Worm (Caenorhabditis elegans): ENCODE results near the gene srg-7.

The srg-7 gene

DNA sequence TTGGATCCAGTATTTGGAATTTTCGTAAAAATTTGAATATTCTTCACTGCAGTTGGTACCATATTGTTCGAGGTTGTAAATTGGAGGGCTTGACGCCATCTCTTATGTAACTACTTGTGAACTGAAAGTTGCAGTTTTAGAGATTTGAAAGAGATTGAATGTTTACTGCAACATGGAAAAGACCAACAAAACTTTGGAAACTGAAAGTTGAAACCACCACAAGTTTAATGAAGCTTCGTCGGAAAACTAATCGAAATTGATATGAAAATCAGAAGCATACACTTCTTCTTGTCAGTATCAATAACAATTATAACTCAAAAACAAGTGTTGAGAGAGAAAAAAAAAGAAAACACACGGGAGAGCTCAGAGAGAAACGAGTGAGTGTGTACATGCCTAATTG is at the start of gene srg-7:
Gene srg-7, minus strand, starts transcription at position 101 of the 400 bp plus-strand sequence.
- TF ChIP-seq sea-1 (GFP tag; conservative IDR thresholded peaks at IDR 0.05) (no peak), tra-4 (tag; optimal IDR thresholded peaks at IDR 0.05) (no peak), tbx-37 (GFP tag; conservative IDR thresholded peaks at IDR 0.05) (no peak), scrt-1 (GFP tag; IDR thresholded peaks at IDR 0.05) (no peak), tbx-11 (GFP tag; IDR thresholded peaks at IDR 0.05) (no peak), F13C5.2 (tag; optimal IDR thresholded peaks at IDR 0.05) (no peak)

DNA sequence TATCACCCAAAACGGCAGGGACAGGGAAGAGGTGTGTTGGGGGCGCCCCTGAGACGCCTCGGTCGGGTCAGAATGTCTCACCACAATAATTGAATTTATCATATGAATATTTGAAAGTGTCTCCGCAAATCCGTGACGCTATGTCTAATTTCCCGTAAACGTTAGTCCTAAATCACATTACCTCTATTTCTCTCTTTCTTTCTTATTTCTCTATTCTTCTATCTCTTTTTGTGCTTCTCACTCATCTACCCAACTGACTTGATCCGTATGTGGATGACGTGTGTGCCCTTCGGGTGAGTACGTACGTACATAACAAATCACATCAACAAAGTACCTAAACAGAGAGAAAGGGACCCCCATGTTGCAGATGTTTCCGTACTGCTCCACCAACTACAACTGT is 49.4 kb upstream of the srg-7 start:
- TF ChIP-seq tra-4 (tag; optimal IDR thresholded peaks at IDR 0.05) (no peak), tbx-37 (GFP tag; conservative IDR thresholded peaks at IDR 0.05) (no peak), ama-1 (optimal IDR thresholded peaks at IDR 0.05) (no peak), ceh-13 (GFP tag; optimal IDR thresholded peaks at IDR 0.05) (no peak), hmg-4 (GFP tag; optimal IDR thresholded peaks at IDR 0.05) (no peak), ceh-36 (tag; optimal IDR thresholded peaks at IDR 0.05) (no peak), ets-7 (tag; optimal IDR thresholded peaks at IDR 0.05) (no peak), hnd-1 (tag; optimal IDR thresholded peaks at IDR 0.05) (no peak), tbx-11 (GFP tag; IDR thresholded peaks at IDR 0.05) (no peak), sea-1 (GFP tag; conservative IDR thresholded peaks at IDR 0.05) (no peak), aly-1 (tag; optimal IDR thresholded peaks at IDR 0.05) (no peak), flt-1 (GFP tag; IDR thresholded peaks at IDR 0.05) (no peak), scrt-1 (GFP tag; IDR thresholded peaks at IDR 0.05) (no peak), B0310.2 (tag; optimal IDR thresholded peaks at IDR 0.05) (no peak)

DNA sequence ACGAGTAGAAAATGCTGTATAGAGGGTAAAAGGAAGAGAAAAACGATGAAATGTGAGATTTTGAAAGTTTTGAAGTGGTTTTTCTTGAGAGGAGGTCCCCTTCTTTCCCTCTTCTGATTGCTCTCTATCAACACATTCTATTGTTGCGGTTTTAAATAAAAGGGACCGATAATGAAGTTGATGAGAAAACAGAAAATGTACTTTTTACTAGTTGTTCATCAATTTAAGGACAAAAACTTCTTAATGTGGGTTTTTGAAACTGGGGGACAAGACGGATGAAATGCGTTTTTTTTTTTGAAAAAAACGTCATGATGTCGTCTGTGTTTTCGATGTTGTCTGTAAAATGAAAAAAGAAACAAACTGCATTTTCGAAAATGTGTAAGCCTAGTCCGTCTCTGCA is 48.8 kb upstream of the srg-7 start:
- TF ChIP-seq tbx-37 (GFP tag; conservative IDR thresholded peaks at IDR 0.05) (no peak), tra-4 (tag; optimal IDR thresholded peaks at IDR 0.05) (no peak), aly-1 (tag; optimal IDR thresholded peaks at IDR 0.05) (no peak), B0310.2 (tag; optimal IDR thresholded peaks at IDR 0.05) (no peak), hnd-1 (tag; optimal IDR thresholded peaks at IDR 0.05) (no peak), sea-1 (GFP tag; conservative IDR thresholded peaks at IDR 0.05) (no peak), ceh-13 (GFP tag; optimal IDR thresholded peaks at IDR 0.05) (no peak), ama-1 (optimal IDR thresholded peaks at IDR 0.05) (no peak), F13C5.2 (tag; optimal IDR thresholded peaks at IDR 0.05) (no peak), pes-1 (GFP tag; IDR thresholded peaks at IDR 0.05) (no peak), tbx-11 (GFP tag; IDR thresholded peaks at IDR 0.05) (no peak)

DNA sequence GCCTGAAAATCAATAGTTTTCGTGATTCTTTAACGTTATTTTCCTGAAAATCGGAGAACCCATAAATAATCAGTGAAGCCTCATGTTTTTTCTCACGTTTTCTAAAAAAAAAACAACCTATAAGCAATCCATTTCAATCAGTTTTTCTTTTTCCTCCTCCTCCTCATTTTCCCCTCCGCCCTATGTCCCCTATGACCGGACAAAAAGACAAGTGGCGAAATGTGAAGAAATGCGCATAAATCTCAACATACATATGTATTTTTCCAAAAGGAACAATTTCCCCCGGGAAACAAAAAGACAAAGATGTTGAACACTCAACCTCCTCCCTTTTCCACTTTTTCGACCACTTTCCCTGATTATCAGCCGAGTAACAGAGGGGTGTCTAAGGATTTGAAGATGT is 47.6 kb upstream of the srg-7 start:
- no peak for TF ChIP-seq sea-1 (GFP tag; conservative IDR thresholded peaks at IDR 0.05)
- TF ChIP-seq tbx-37 (GFP tag; conservative IDR thresholded peaks at IDR 0.05): no peak
- no peak for TF ChIP-seq ets-7 (tag; optimal IDR thresholded peaks at IDR 0.05)
- TF ChIP-seq F13C5.2 (tag; optimal IDR thresholded peaks at IDR 0.05): no peak
- TF ChIP-seq tra-4 (tag; optimal IDR thresholded peaks at IDR 0.05): no peak
- no peak for TF ChIP-seq ceh-36 (tag; optimal IDR thresholded peaks at IDR 0.05)
- no peak for TF ChIP-seq tbx-11 (GFP tag; IDR thresholded peaks at IDR 0.05)
- no peak for TF ChIP-seq aly-1 (tag; optimal IDR thresholded peaks at IDR 0.05)
- TF ChIP-seq ama-1 (optimal IDR thresholded peaks at IDR 0.05): no peak
- TF ChIP-seq hnd-1 (tag; optimal IDR thresholded peaks at IDR 0.05): no peak
- TF ChIP-seq hmbx-1 (tag; optimal IDR thresholded peaks at IDR 0.05): no peak
- no peak for TF ChIP-seq hmg-4 (GFP tag; optimal IDR thresholded peaks at IDR 0.05)
- TF ChIP-seq scrt-1 (GFP tag; IDR thresholded peaks at IDR 0.05): no peak
- TF ChIP-seq pes-1 (GFP tag; IDR thresholded peaks at IDR 0.05): no peak
- TF ChIP-seq flt-1 (GFP tag; IDR thresholded peaks at IDR 0.05): no peak
- no peak for TF ChIP-seq B0310.2 (tag; optimal IDR thresholded peaks at IDR 0.05)
- TF ChIP-seq ceh-13 (GFP tag; optimal IDR thresholded peaks at IDR 0.05): no peak

DNA sequence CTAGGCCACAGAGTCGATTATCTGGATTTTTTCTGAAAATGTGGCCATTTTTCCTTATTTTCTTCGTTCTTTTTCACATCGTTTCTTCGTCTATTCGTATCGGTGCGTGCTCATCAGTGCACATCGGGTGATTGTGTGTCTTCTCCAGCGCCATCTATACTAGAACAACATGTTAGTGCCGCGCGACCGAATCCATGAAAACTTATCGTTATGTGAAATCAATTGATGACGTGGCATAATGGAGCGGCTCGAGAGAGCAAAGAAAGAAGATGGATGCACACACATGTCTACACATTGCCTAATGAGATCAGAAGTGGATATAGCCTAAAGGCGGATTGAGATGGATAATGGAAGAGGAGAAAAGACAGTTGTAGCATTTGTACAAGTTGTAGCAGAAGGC is 44.3 kb upstream of the srg-7 start:
- TF ChIP-seq scrt-1 (GFP tag; IDR thresholded peaks at IDR 0.05): no peak
- TF ChIP-seq pes-1 (GFP tag; IDR thresholded peaks at IDR 0.05): no peak
- TF ChIP-seq tbx-11 (GFP tag; IDR thresholded peaks at IDR 0.05): no peak
- no peak for TF ChIP-seq ceh-36 (tag; optimal IDR thresholded peaks at IDR 0.05)
- TF ChIP-seq hmbx-1 (tag; optimal IDR thresholded peaks at IDR 0.05): no peak
- TF ChIP-seq aly-1 (tag; optimal IDR thresholded peaks at IDR 0.05): no peak
- TF ChIP-seq ceh-13 (GFP tag; optimal IDR thresholded peaks at IDR 0.05): no peak
- no peak for TF ChIP-seq F13C5.2 (tag; optimal IDR thresholded peaks at IDR 0.05)
- TF ChIP-seq ets-7 (tag; optimal IDR thresholded peaks at IDR 0.05): no peak
- TF ChIP-seq hmg-4 (GFP tag; optimal IDR thresholded peaks at IDR 0.05): no peak
- no peak for TF ChIP-seq ama-1 (optimal IDR thresholded peaks at IDR 0.05)
- TF ChIP-seq tra-4 (tag; optimal IDR thresholded peaks at IDR 0.05): no peak
- TF ChIP-seq hnd-1 (tag; optimal IDR thresholded peaks at IDR 0.05): no peak

DNA sequence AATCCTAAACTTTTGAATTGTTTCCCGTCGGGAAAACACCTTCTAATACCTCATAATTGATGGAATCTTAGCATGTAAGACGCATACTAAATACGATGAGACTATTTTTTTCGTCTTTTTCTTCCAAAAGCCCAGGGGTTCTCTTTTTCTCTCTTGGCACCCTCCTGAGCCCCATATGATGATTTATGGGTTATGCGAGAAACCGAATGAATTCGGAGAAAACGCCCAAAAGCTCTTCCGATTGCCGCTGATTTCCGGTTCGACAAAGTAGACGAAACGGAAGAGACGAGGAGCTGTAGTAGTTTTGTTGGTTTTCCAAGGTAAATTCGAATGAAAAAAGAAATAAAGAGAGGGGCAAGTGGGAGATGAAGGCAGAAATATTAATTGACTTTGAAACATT is 43.5 kb upstream of the srg-7 start:
- TF ChIP-seq B0310.2 (tag; optimal IDR thresholded peaks at IDR 0.05): no peak
- no peak for TF ChIP-seq sea-1 (GFP tag; conservative IDR thresholded peaks at IDR 0.05)
- TF ChIP-seq aly-1 (tag; optimal IDR thresholded peaks at IDR 0.05): no peak

DNA sequence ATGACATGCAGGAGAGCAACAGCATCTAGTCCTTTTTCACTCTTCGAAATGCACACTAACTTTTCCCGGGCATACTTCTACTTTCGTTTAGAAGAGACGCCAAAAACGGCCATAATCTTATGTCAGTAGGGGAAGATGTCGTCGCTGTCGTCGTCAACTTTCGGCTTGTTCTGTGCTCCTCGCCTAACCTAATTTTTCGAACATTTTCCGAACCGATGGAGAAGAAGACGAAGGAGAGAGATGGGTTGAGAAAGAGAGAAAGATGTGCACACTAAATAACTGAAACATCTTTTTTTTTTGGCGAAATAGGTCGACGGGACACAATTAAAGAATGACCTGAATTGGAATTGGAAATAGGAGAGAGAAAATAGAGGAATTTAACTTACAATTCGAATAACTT is 42.4 kb upstream of the srg-7 start:
- no peak for TF ChIP-seq scrt-1 (GFP tag; IDR thresholded peaks at IDR 0.05)

DNA sequence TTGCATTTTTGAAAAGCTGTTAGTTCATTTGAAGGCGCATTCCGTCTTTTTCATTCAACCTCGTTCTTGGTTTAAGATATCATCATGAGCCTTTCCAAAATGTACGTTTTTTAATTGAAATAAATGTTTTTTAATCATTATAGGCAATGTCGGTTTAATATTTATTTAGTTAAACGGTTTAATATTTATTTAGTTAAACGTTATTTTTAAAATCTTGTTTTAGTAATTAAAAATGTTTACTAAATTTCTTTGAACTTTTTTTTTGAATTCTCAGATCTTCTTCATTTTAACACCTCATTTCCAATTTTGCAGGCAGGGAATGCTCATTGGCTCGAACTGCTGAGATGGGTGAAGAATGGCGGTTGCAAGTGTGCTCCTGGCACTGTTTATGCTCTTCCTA is 41.1 kb upstream of the srg-7 start, which contains the start of gene gar-2:
Gene gar-2, plus strand, starts transcription at position 301 of the 400 bp plus-strand sequence.
- TF ChIP-seq flt-1 (GFP tag; IDR thresholded peaks at IDR 0.05) (no peak), pes-1 (GFP tag; IDR thresholded peaks at IDR 0.05) (no peak), tbx-11 (GFP tag; IDR thresholded peaks at IDR 0.05) (no peak), aly-1 (tag; optimal IDR thresholded peaks at IDR 0.05) (no peak), F13C5.2 (tag; optimal IDR thresholded peaks at IDR 0.05) (no peak), B0310.2 (tag; optimal IDR thresholded peaks at IDR 0.05) (no peak), sea-1 (GFP tag; conservative IDR thresholded peaks at IDR 0.05) (no peak), scrt-1 (GFP tag; IDR thresholded peaks at IDR 0.05) (no peak), ceh-36 (tag; optimal IDR thresholded peaks at IDR 0.05) (no peak), hmbx-1 (tag; optimal IDR thresholded peaks at IDR 0.05) (no peak), hnd-1 (tag; optimal IDR thresholded peaks at IDR 0.05) (no peak), ets-7 (tag; optimal IDR thresholded peaks at IDR 0.05) (no peak), tbx-37 (GFP tag; conservative IDR thresholded peaks at IDR 0.05) (no peak), ama-1 (optimal IDR thresholded peaks at IDR 0.05) (no peak), hmg-4 (GFP tag; optimal IDR thresholded peaks at IDR 0.05) (no peak), ceh-13 (GFP tag; optimal IDR thresholded peaks at IDR 0.05) (no peak), tra-4 (tag; optimal IDR thresholded peaks at IDR 0.05) (no peak)
